Fruit fly (Drosophila melanogaster): Measurements from ENCODE around the gene Vav.

Gene Vav

DNA sequence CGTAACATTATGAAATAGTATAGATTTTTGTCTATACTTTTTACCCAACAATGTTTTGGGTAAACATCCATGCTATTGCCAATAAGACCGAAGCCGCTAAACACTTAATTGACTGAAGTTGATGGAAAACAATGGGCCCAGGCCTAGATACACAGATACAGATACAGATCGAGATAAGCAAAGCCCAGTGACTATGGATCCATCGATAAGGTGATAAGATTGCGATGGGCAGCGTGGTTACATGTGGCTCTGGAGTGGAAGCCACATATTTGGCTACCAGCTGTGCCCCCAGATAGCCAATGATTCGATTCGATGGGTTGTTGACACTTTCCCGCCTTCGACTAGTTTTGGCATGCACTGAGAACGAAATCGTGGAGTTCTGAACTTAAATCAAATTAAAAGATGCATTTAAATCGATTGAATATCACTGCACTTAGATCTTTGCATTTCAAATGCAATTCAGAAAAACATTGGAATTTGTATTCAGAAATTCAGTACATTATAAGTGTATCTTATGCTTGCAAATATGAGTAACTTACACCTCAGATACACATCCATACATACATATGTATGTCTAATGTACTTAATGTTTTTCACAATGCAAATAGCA is 21.3 kb upstream of the Vav start:
- TF ChIP-seq Dll (optimal IDR thresholded peaks at IDR 0.05): no peak

DNA sequence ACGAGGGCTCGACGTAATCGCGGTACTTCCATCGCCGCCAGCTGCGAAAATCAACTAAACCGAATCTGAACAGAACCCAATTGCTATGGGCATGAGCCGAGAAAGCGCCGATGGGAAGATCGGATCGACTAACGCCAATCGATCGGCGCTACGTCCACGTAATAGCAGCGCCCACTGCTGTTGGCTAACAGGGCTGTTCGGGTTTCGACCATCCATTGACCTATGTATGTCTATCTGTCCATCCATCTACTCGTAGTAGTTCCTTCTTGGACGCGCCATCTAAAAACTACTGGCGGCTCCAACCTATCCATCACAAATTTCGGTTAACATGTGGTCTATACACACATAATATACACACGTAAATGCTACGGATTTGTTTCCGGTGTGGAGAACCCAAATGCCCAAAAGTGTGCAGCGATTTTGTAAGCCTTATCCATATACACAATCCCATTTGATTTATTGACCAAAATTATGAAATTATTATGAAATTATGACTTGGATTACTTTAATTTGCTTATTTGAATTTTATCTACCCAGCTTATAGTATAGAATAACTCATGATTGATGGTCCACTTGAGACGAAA is 19.7 kb upstream of the Vav start, which contains the start of gene CG14196:
CG14196 (minus strand) TSS at position 51 of the 584 bp plus-strand sequence.
- TF ChIP-seq pan (optimal IDR thresholded peaks at IDR 0.05): no peak
- TF ChIP-seq EcR (GFP tag; optimal IDR thresholded peaks at IDR 0.05): no peak
- TF ChIP-seq Dll (optimal IDR thresholded peaks at IDR 0.05): no peak
- no peak for TF ChIP-seq psq (optimal IDR thresholded peaks at IDR 0.05)
- no peak for TF ChIP-seq CG8478 (optimal IDR thresholded peaks at IDR 0.05)

DNA sequence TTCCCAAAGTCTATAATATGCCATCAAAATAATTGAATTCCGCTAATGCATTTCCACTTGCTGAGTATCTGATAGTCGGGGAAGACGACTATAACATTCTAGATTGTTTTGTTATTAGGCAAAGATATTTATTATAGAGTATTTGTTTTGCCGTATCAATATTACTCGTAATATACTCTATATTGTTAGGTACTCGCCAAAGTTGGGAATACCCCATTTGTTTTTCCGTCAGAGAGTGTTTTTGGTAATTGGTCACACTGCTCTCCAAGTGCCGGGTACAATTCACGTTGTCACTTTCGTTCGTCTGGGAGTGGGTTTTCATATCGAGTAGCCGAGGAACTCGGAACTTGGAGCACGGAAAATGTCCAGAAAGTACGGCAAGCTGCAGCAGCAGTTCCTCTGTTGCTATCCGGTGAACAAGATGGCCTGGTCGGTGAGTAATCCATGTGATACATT is 18.2 kb upstream of the Vav start, which contains the start of gene CG7889:
CG7889 (plus strand) TSS at position 253 of the 456 bp plus-strand sequence.
- TF ChIP-seq CG8478 (optimal IDR thresholded peaks at IDR 0.05): no peak

DNA sequence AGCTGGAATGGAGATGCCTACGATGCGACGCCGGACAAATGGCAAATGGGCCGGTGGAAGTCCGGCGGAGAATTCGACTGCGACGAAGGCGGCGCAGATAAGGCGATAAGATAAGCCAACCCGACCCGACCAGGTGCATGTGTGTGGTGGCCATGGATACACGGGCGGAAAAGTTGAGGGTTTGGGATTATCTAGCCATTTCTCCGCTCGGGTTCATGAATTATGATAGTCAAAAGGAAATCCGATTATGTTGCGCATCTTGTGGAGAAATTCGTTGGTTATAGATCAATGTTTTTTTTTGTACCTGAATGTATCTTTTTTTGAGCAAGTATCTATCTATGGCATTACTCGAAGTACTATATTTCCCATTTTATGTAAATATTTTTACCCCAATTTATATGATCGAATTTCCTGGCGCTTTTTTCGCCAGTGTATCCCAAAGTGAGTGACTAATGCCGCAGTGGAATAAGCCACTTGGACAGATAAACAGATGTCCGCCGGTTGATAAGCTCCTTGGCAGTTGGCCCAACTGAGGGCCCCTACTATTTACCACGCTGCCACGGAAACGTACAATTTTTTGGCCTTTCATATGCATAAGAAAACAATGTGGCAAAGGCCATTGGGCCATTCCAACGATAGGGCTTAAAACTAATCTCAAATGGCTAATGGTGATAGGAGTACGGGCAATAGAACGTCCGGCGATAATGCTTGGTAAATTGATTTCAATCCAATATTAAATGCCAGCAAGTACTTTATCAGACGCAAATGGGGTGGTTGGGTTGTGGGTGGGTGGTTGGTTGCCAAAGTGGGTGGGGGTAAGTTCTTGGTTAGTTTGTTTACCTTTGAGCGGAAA is 14.2 kb upstream of the Vav start, which contains the start of gene CG7992:
CG7992 (minus strand) TSS at position 51 of the 853 bp plus-strand sequence.
- no peak for TF ChIP-seq CG8478 (optimal IDR thresholded peaks at IDR 0.05)
- no peak for TF ChIP-seq usp (GFP tag; optimal IDR thresholded peaks at IDR 0.05)
- TF ChIP-seq pan (optimal IDR thresholded peaks at IDR 0.05): no peak
- no peak for TF ChIP-seq EcR (GFP tag; optimal IDR thresholded peaks at IDR 0.05)
- no peak for TF ChIP-seq psq (optimal IDR thresholded peaks at IDR 0.05)
- no peak for TF ChIP-seq Dll (optimal IDR thresholded peaks at IDR 0.05)

DNA sequence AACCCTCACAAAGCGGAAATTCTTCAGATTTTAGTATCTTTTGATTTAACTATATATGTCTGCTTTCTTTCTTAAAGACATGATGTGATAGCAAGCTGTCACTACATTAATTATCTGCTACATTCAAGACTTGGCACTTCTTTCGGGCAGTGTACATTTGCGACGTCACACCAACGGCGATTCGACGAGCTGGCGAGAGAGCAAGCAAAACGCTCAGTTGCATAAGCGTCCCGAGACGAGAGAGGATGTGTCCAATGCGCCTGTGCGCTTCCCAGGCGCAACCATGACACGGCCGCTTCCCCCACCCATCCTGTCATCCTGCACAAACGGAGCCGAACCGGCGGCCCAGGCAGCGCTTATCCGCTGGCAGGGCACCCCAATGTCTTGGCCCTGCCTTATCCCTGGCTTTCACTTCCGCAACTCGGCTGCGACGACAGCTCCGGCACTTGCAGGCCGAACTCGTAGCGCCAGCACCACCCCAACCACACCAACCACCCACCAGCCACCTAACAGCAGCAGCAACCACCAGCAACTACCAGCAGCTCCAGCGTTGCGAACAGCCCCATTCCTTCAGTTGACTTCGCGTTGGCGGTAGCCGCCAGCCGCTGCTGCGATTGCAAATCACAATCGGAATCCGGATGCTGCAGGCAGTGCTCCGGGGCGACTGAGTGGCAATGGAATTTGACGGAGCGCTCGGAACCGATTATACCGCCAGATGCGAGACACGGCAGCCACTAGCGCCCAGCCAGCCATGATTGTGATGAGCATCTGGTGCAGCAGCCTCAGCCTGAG is 13.0 kb upstream of the Vav start, which contains the start of gene Hs3st-B:
Hs3st-B (plus strand) TSS at position 214 of the 792 bp plus-strand sequence.
- TF ChIP-seq CG8478 (optimal IDR thresholded peaks at IDR 0.05) (no peak), pan (optimal IDR thresholded peaks at IDR 0.05) (no peak), Dll (optimal IDR thresholded peaks at IDR 0.05) (no peak), psq (optimal IDR thresholded peaks at IDR 0.05) (no peak)

DNA sequence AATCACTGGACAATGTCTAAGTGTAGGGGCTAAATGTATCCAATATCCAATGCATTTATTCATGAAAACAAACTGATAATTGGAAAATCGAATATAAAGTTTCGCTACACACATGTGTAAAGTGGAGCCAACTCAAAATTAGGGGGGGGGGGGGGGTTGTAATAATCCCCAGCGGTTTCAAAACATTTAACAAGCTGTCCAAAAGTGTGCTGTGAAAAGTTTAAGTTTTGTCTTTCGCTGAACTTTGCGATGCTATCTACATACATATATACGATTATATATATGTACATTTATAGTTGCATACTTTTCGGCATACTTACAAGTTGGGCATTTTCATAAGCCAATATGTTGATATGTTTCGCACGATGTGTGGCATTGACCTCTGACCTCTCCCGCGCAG is 12.3 kb upstream of the Vav start:
- TF ChIP-seq CG8478 (optimal IDR thresholded peaks at IDR 0.05) (no peak), usp (GFP tag; optimal IDR thresholded peaks at IDR 0.05) (no peak), EcR (GFP tag; optimal IDR thresholded peaks at IDR 0.05) (no peak), Dll (optimal IDR thresholded peaks at IDR 0.05) (no peak), pan (optimal IDR thresholded peaks at IDR 0.05) (no peak), psq (optimal IDR thresholded peaks at IDR 0.05) (no peak)

DNA sequence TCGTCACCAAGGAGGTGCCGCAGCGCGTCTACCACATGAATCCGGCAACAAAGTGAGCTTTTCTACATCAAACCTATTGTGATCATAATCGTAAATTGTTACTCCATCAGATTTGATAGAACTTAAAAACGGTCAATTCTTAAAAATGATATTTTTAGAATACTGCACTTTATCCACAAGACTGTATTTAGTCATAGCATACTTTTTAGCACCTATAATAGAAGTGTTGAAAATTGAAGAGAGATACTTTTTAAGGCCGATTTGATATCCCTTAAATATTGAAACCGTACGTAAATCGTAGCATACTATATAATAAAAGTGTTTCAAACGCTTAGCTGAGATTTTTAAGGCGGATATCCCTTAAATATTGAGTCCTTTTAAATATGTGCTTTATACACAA is 11.5 kb upstream of the Vav start:
- TF ChIP-seq EcR (GFP tag; optimal IDR thresholded peaks at IDR 0.05) (no peak), Dll (optimal IDR thresholded peaks at IDR 0.05) (no peak), CG8478 (optimal IDR thresholded peaks at IDR 0.05) (no peak), psq (optimal IDR thresholded peaks at IDR 0.05) (no peak), pan (optimal IDR thresholded peaks at IDR 0.05) (no peak), usp (GFP tag; optimal IDR thresholded peaks at IDR 0.05) (no peak)

DNA sequence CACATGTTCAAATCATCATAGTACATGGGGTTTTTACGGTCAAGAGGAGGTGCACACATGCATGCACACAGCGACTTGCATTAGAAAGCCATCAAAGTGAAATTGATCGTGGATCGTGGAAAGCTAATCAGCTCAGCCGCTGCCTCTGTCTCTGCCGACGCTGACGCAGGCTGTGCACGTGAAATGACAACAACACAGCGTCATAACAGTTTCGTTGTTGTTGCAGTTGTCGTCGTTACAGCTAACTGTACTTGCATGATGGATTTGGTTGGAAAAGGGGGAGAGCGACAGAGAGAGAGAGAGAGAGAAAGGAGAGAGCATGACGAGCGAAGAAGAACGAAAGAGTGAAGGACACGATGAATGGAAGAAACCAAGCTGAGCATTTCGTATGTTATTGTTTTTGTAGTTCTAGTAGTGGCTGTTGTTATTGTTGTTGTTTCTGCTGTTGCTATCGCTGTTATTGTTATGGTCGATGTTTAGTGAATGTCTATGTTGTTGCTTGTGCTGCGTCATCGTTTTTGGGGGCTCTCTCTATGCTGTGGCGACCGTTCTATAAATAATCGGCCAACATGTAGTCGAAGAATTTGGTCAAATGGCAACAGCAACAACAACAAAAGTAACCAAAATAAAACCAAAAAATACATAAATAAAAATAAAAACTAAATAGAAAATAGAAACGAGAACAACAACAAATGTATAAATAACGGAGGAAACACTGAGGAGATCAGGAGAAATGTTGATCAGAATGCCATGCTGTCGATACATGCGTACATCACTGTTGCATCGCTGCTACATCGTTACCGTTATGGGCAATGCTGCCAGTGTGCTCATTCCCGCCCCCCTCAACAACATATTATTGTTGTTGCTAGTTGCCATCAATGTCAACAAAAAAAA is 1.6 kb upstream of the Vav start:
- TF ChIP-seq pan (optimal IDR thresholded peaks at IDR 0.05): no peak
- TF ChIP-seq usp (GFP tag; optimal IDR thresholded peaks at IDR 0.05): no peak
- TF ChIP-seq CG8478 (optimal IDR thresholded peaks at IDR 0.05): no peak
- no peak for TF ChIP-seq psq (optimal IDR thresholded peaks at IDR 0.05)
- TF ChIP-seq EcR (GFP tag; optimal IDR thresholded peaks at IDR 0.05): no peak
- TF ChIP-seq Dll (optimal IDR thresholded peaks at IDR 0.05): no peak

DNA sequence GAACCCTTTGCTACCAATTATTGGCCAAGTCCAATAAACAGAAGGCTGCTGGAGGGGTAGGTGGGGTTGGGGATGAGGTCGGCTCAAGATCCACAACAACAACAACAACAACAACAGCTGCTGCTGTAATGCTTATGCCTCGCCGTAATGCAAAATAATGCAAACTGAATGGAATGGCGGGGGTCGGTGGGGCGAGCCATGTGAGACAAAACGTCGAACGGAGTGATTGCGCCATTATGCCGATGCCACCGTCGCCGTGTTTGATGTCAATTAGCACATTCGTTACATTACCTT is 977 bp upstream of the Vav start:
- TF ChIP-seq pan (optimal IDR thresholded peaks at IDR 0.05): no peak
- no peak for TF ChIP-seq usp (GFP tag; optimal IDR thresholded peaks at IDR 0.05)
- no peak for TF ChIP-seq EcR (GFP tag; optimal IDR thresholded peaks at IDR 0.05)
- peak; percentile 4 for TF ChIP-seq Dll (optimal IDR thresholded peaks at IDR 0.05)
- no peak for TF ChIP-seq psq (optimal IDR thresholded peaks at IDR 0.05)

DNA sequence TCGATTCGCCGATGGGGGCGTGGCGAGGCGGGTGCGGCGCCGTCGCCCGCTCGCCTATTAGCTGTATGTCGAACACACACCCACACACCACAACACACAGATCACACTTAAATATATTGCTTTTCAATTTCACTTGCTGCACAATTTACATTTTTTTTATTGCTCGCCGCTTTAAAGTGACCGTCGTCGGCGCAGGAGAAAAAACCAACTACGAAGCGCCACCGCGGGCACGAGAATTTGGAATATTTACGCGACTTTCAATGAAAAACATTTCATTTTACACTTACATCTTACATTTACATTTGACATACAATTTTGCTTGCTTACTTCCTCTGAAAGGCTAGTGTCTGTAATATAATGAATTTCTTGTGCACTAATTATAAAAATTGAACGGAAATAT is 549 bp upstream of the Vav start, which contains the start of gene rictor:
rictor (minus strand) TSS at position 170 of the 400 bp plus-strand sequence.
- no peak for TF ChIP-seq EcR (GFP tag; optimal IDR thresholded peaks at IDR 0.05)
- no peak for TF ChIP-seq psq (optimal IDR thresholded peaks at IDR 0.05)
- TF ChIP-seq Dll (optimal IDR thresholded peaks at IDR 0.05): no peak
- TF ChIP-seq pan (optimal IDR thresholded peaks at IDR 0.05): no peak
- TF ChIP-seq usp (GFP tag; optimal IDR thresholded peaks at IDR 0.05): no peak
- no peak for TF ChIP-seq CG8478 (optimal IDR thresholded peaks at IDR 0.05)

DNA sequence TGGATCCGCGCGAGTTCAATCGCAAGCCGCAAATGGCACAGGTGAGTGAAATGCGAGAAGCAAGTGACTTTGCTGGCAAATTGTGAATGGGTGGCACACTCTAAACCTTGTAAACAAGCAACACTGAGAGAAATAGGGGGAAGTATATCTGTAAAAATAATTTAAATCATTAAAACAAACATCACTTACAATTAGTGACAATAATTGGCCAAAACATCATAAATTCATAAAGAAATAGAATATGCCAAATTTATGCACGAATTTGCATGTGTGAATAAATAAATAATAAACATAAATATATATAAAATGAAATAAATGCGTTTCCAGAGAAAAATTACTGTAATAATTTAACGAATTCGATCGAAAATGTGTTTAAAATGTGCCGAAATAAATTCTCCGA is 933 bp downstream of the Vav start:
- TF ChIP-seq psq (optimal IDR thresholded peaks at IDR 0.05) (no peak), usp (GFP tag; optimal IDR thresholded peaks at IDR 0.05) (no peak), CG8478 (optimal IDR thresholded peaks at IDR 0.05) (no peak), pan (optimal IDR thresholded peaks at IDR 0.05) (no peak), EcR (GFP tag; optimal IDR thresholded peaks at IDR 0.05) (no peak), Dll (optimal IDR thresholded peaks at IDR 0.05) (no peak)

Measured in whole organism.